Worm (Caenorhabditis elegans) whole organism, early embryonic: ENCODE data around the gene Y47D7A.11.

Source experiments
- B0310.2 ChIP-seq: sonication (generic microtip); optimal IDR thresholded peaks from 2 replicates; lab custom pipeline; 2016; ENCODE audit warnings: mild to moderate bottlenecking, missing genetic modification characterization, missing compliant biosample characterization
- F13C5.2 ChIP-seq: sonication (generic microtip); optimal IDR thresholded peaks from 2 replicates; lab custom pipeline; 2017; ENCODE audit warnings: mild to moderate bottlenecking, missing genetic modification characterization, inconsistent platforms, missing compliant biosample characterization
- aly-1 ChIP-seq: sonication (generic microtip); optimal IDR thresholded peaks from 2 replicates; lab custom pipeline; 2016; ENCODE audit warnings: missing genetic modification characterization, missing compliant biosample characterization
- ama-1 ChIP-seq: fragments of 150-350 bp; optimal IDR thresholded peaks from 2 replicates; lab custom pipeline; 2014
- ceh-13 ChIP-seq: fragments of 200-800 bp; sonication (Bioruptor generic); optimal IDR thresholded peaks from 2 replicates; lab custom pipeline; 2018; ENCODE audit warnings: mild to moderate bottlenecking, missing genetic modification characterization, missing compliant biosample characterization
- ceh-36 ChIP-seq: sonication (generic microtip); optimal IDR thresholded peaks from 2 replicates; lab custom pipeline; 2016; ENCODE audit warnings: missing genetic modification characterization, inconsistent platforms, missing compliant biosample characterization
- ets-7 ChIP-seq: sonication (generic microtip); optimal IDR thresholded peaks from 2 replicates; lab custom pipeline; 2016; ENCODE audit warnings: missing genotype, missing genetic modification characterization, missing compliant biosample characterization
- flt-1 ChIP-seq: fragments of 200-800 bp; sonication (Bioruptor generic); IDR thresholded peaks from 2 replicates; pipeline ENCODE4 v1.3.6; 2022; ENCODE audit warnings: missing genetic modification characterization, missing compliant biosample characterization
- hmbx-1 ChIP-seq: sonication (generic microtip); optimal IDR thresholded peaks from 2 replicates; lab custom pipeline; 2016; ENCODE audit warnings: mild to moderate bottlenecking, missing genetic modification characterization, missing compliant biosample characterization
- hmg-4 ChIP-seq: fragments of 200-800 bp; sonication (Bioruptor generic); optimal IDR thresholded peaks from 2 replicates; lab custom pipeline; 2018; ENCODE audit warnings: mild to moderate bottlenecking, missing genetic modification characterization, missing compliant biosample characterization
- hnd-1 ChIP-seq: sonication (generic microtip); optimal IDR thresholded peaks from 2 replicates; lab custom pipeline; 2016; ENCODE audit warnings: missing genetic modification characterization, missing compliant biosample characterization
- pes-1 ChIP-seq: fragments of 200-800 bp; sonication (Bioruptor generic); IDR thresholded peaks from 2 replicates; pipeline ENCODE4 v1.3.6; 2022; ENCODE audit warnings: missing genetic modification reagents, missing genetic modification characterization, missing compliant biosample characterization
- scrt-1 ChIP-seq: fragments of 200-800 bp; sonication (Bioruptor generic); IDR thresholded peaks from 2 replicates; pipeline ENCODE4 v1.3.6; 2022; ENCODE audit warnings: missing genetic modification characterization, missing compliant biosample characterization
- sea-1 ChIP-seq: fragments of 200-800 bp; sonication (Bioruptor generic); conservative IDR thresholded peaks from 2 replicates; pipeline ENCODE4 v1.3.6; 2022; ENCODE audit warnings: missing genetic modification characterization, missing compliant biosample characterization
- tbx-11 ChIP-seq: fragments of 200-800 bp; sonication (Bioruptor generic); IDR thresholded peaks from 2 replicates; pipeline ENCODE4 v1.3.6; 2022; ENCODE audit warnings: missing genetic modification characterization, missing compliant biosample characterization
- tbx-37 ChIP-seq: fragments of 200-800 bp; sonication (Bioruptor generic); conservative IDR thresholded peaks from 2 replicates; pipeline ENCODE4 v1.3.6; 2022; ENCODE audit warnings: missing genetic modification reagents, missing genetic modification characterization, missing compliant biosample characterization
- tra-4 ChIP-seq: sonication (generic microtip); optimal IDR thresholded peaks from 2 replicates; lab custom pipeline; 2017; ENCODE audit warnings: missing genetic modification characterization, missing compliant biosample characterization

The Y47D7A.11 gene

ce11 chrV:4407519-4407918, 20.6 kb downstream of the Y47D7A.11 start, which contains the start of gene nhr-118:
Gene nhr-118, plus strand, starts transcription at chrV:4407819.
- TF ChIP-seq tbx-37 (GFP tag; lab: Robert Waterston, UW) (no peak), flt-1 (GFP tag; lab: Robert Waterston, UW) (no peak), tbx-11 (GFP tag; lab: Robert Waterston, UW) (no peak), ceh-13 (GFP tag; lab: Kevin White, UChicago) (no peak), ama-1 (no peak), ceh-36 (tag; lab: Kevin White, UChicago) (no peak), tra-4 (tag; lab: Kevin White, UChicago) (no peak), hmg-4 (GFP tag; lab: Kevin White, UChicago) (no peak), ets-7 (tag; lab: Kevin White, UChicago) (no peak), scrt-1 (GFP tag; lab: Robert Waterston, UW) (no peak), pes-1 (no peak), aly-1 (tag; lab: Kevin White, UChicago) (no peak), hnd-1 (tag; lab: Kevin White, UChicago) (no peak), sea-1 (GFP tag; lab: Robert Waterston, UW) (no peak)

ce11 chrV:4401865-4402264, 26.2 kb downstream of the Y47D7A.11 start, which contains the start of gene F13A2.5:
Gene F13A2.5, minus strand, starts transcription at chrV:4401965.
- TF ChIP-seq pes-1, result no peak
- no peak for TF ChIP-seq B0310.2 (tag; lab: Kevin White, UChicago)
- TF ChIP-seq flt-1 (GFP tag; lab: Robert Waterston, UW), result no peak
- TF ChIP-seq tra-4 (tag; lab: Kevin White, UChicago), result no peak
- no peak for TF ChIP-seq F13C5.2 (tag; lab: Kevin White, UChicago)

ce11 chrV:4400118-4400517, 28.0 kb downstream of the Y47D7A.11 start, which contains the start of gene F13A2.4:
Gene F13A2.4, minus strand, starts transcription at chrV:4400218.
- TF ChIP-seq hmg-4 (GFP tag; lab: Kevin White, UChicago), result no peak
- no peak for TF ChIP-seq ceh-36 (tag; lab: Kevin White, UChicago)

- TF ChIP-seq B0310.2 (tag; lab: Kevin White, UChicago) (no peak), tbx-11 (GFP tag; lab: Robert Waterston, UW) (no peak), hmg-4 (GFP tag; lab: Kevin White, UChicago) (no peak), ama-1 (no peak), flt-1 (GFP tag; lab: Robert Waterston, UW) (no peak), aly-1 (tag; lab: Kevin White, UChicago) (no peak), sea-1 (GFP tag; lab: Robert Waterston, UW) (no peak), hmbx-1 (tag; lab: Kevin White, UChicago) (no peak), ceh-36 (tag; lab: Kevin White, UChicago) (no peak), scrt-1 (GFP tag; lab: Robert Waterston, UW) (no peak), pes-1 (no peak), hnd-1 (tag; lab: Kevin White, UChicago) (no peak), tbx-37 (GFP tag; lab: Robert Waterston, UW) (no peak), F13C5.2 (tag; lab: Kevin White, UChicago) (no peak), ets-7 (tag; lab: Kevin White, UChicago) (no peak), ceh-13 (GFP tag; lab: Kevin White, UChicago) (no peak)
Measured at ce11 chrV:4398884-4399283, 29.2 kb downstream of the Y47D7A.11 start.

- no peak for TF ChIP-seq ceh-13 (GFP tag; lab: Kevin White, UChicago)
- no peak for TF ChIP-seq ceh-36 (tag; lab: Kevin White, UChicago)
- TF ChIP-seq F13C5.2 (tag; lab: Kevin White, UChicago), result no peak
- no peak for TF ChIP-seq flt-1 (GFP tag; lab: Robert Waterston, UW)
- TF ChIP-seq hmg-4 (GFP tag; lab: Kevin White, UChicago), result no peak
- TF ChIP-seq tra-4 (tag; lab: Kevin White, UChicago), result no peak
- TF ChIP-seq ets-7 (tag; lab: Kevin White, UChicago), result no peak
- no peak for TF ChIP-seq hmbx-1 (tag; lab: Kevin White, UChicago)
- no peak for TF ChIP-seq sea-1 (GFP tag; lab: Robert Waterston, UW)
- TF ChIP-seq tbx-37 (GFP tag; lab: Robert Waterston, UW), result no peak
- TF ChIP-seq B0310.2 (tag; lab: Kevin White, UChicago), result no peak
- TF ChIP-seq pes-1, result no peak
- no peak for TF ChIP-seq ama-1
- TF ChIP-seq tbx-11 (GFP tag; lab: Robert Waterston, UW), result no peak
- TF ChIP-seq scrt-1 (GFP tag; lab: Robert Waterston, UW), result no peak
- no peak for TF ChIP-seq hnd-1 (tag; lab: Kevin White, UChicago)
Measured at ce11 chrV:4398127-4398526, 30.0 kb downstream of the Y47D7A.11 start.

ce11 chrV:4396257-4396656, 31.8 kb downstream of the Y47D7A.11 start, which contains the start of gene F13A2.3:
Gene F13A2.3, minus strand, starts transcription at chrV:4396357.
- no peak for TF ChIP-seq flt-1 (GFP tag; lab: Robert Waterston, UW)
- no peak for TF ChIP-seq sea-1 (GFP tag; lab: Robert Waterston, UW)
- TF ChIP-seq pes-1, result no peak
- TF ChIP-seq aly-1 (tag; lab: Kevin White, UChicago), result no peak
- no peak for TF ChIP-seq hmg-4 (GFP tag; lab: Kevin White, UChicago)
- TF ChIP-seq tbx-11 (GFP tag; lab: Robert Waterston, UW), result no peak
- TF ChIP-seq ets-7 (tag; lab: Kevin White, UChicago), result no peak
- TF ChIP-seq ceh-13 (GFP tag; lab: Kevin White, UChicago), result no peak
- no peak for TF ChIP-seq hmbx-1 (tag; lab: Kevin White, UChicago)
- no peak for TF ChIP-seq F13C5.2 (tag; lab: Kevin White, UChicago)
- TF ChIP-seq tbx-37 (GFP tag; lab: Robert Waterston, UW), result no peak

- TF ChIP-seq ets-7 (tag; lab: Kevin White, UChicago), result no peak
- TF ChIP-seq hmg-4 (GFP tag; lab: Kevin White, UChicago), result no peak
- no peak for TF ChIP-seq B0310.2 (tag; lab: Kevin White, UChicago)
- no peak for TF ChIP-seq hnd-1 (tag; lab: Kevin White, UChicago)
- no peak for TF ChIP-seq hmbx-1 (tag; lab: Kevin White, UChicago)
Measured at ce11 chrV:4387916-4388315, 40.2 kb downstream of the Y47D7A.11 start.
